Fruit fly (Drosophila melanogaster) Kc167 (cell line): ENCODE measurements around the gene Dph4.

Experiments used
- Myc ChIP-seq: fragments of >200 bp; optimal IDR thresholded peaks from 2 replicates; lab custom pipeline; 2017; ENCODE audit warnings: missing external identifiers
- Sin3A ChIP-seq: fragments of >200 bp; optimal IDR thresholded peaks from 2 replicates; lab custom pipeline; 2018; ENCODE audit warnings: missing external identifiers
- h ChIP-seq: fragments of >200 bp; optimal IDR thresholded peaks from 3 replicates; lab custom pipeline; 2018; ENCODE audit warnings: missing external identifiers
- insv ChIP-seq: fragments of >200 bp; optimal IDR thresholded peaks from 3 replicates; lab custom pipeline; 2018; ENCODE audit warnings: missing external identifiers
- psq ChIP-seq: fragments of >200 bp; optimal IDR thresholded peaks from 2 replicates; lab custom pipeline; 2017; ENCODE audit warnings: missing external identifiers
- ttk ChIP-seq: sonication (Bioruptor generic); optimal IDR thresholded peaks from 2 replicates; lab custom pipeline; 2017; ENCODE audit warnings: missing external identifiers

dm6 chr3R:5611167-5611566 is 12.8 kb downstream of the Dph4 start:
- TF ChIP-seq Myc (lab: Kevin White, UChicago) (no peak), psq (no peak), insv (no peak), h (lab: Kevin White, UChicago) (no peak), Sin3A (lab: Kevin White, UChicago) (no peak), ttk (lab: Kevin White, UChicago) (no peak)
